Worm (Caenorhabditis elegans): ENCODE results near the gene ttll-15.

ttll-15 gene

ce11 chrV:10363834-10364233, 5.5 kb downstream of the ttll-15 start:
- TF ChIP-seq Y22D7AL.16 (tag; optimal IDR thresholded peaks at IDR 0.05) (no peak), fkh-10 (GFP tag; optimal IDR thresholded peaks at IDR 0.05) (no peak), syd-9 (tag; optimal IDR thresholded peaks at IDR 0.05) (no peak), T23F11.4 (GFP tag; optimal IDR thresholded peaks at IDR 0.05) (no peak), unc-42 (tag; optimal IDR thresholded peaks at IDR 0.05) (no peak), hlh-6 (tag; optimal IDR thresholded peaks at IDR 0.05) (no peak), elt-2 (tag; optimal IDR thresholded peaks at IDR 0.05) (no peak), pax-1 (tag; optimal IDR thresholded peaks at IDR 0.05) (no peak), K09A11.1 (tag; optimal IDR thresholded peaks at IDR 0.05; ENCODE audit: insufficient read depth) (no peak), ceh-31 (tag; optimal IDR thresholded peaks at IDR 0.05) (no peak), unc-3 (GFP tag; conservative IDR thresholded peaks at IDR 0.05) (no peak), unc-3 (tag; optimal IDR thresholded peaks at IDR 0.05) (no peak), ceh-30 (tag; optimal IDR thresholded peaks at IDR 0.05) (no peak), pros-1 (tag; optimal IDR thresholded peaks at IDR 0.05) (no peak), ceh-2 (tag; optimal IDR thresholded peaks at IDR 0.05) (no peak), lim-6 (tag; optimal IDR thresholded peaks at IDR 0.05) (no peak), odd-2 (tag; optimal IDR thresholded peaks at IDR 0.05) (no peak), npax-4 (tag; optimal IDR thresholded peaks at IDR 0.05) (no peak)

ce11 chrV:10368256-10368655, 9.9 kb downstream of the ttll-15 start, which contains the start of gene sri-20:
TSS of gene sri-20 (plus strand) at chrV:10368556.
- TF ChIP-seq nhr-232 (tag; optimal IDR thresholded peaks at IDR 0.05): no peak
- no peak for TF ChIP-seq fax-1 (tag; optimal IDR thresholded peaks at IDR 0.05)
- no peak for TF ChIP-seq ceh-22 (tag; optimal IDR thresholded peaks at IDR 0.05)
- TF ChIP-seq pqm-1 (tag; optimal IDR thresholded peaks at IDR 0.05): no peak
- no peak for TF ChIP-seq pat-9 (tag; optimal IDR thresholded peaks at IDR 0.05)
- TF ChIP-seq elt-4 (tag; optimal IDR thresholded peaks at IDR 0.05): no peak
- no peak for TF ChIP-seq ceh-24 (tag; optimal IDR thresholded peaks at IDR 0.05)
- no peak for TF ChIP-seq pha-4 (tag; optimal IDR thresholded peaks at IDR 0.05)
- no peak for TF ChIP-seq fkh-6 (tag; optimal IDR thresholded peaks at IDR 0.05)
- TF ChIP-seq unc-55 (GFP tag; optimal IDR thresholded peaks at IDR 0.05): no peak
- no peak for TF ChIP-seq K09A11.1 (tag; optimal IDR thresholded peaks at IDR 0.05; ENCODE audit: insufficient read depth)
- TF ChIP-seq pros-1 (tag; optimal IDR thresholded peaks at IDR 0.05): no peak

ce11 chrV:10371177-10371576, 12.8 kb downstream of the ttll-15 start:
- TF ChIP-seq C08G9.2 (tag; optimal IDR thresholded peaks at IDR 0.05): no peak
- no peak for TF ChIP-seq lim-6 (tag; optimal IDR thresholded peaks at IDR 0.05)

ce11 chrV:10371951-10372350, 13.6 kb downstream of the ttll-15 start, which contains the start of gene ugt-49:
TSS of gene ugt-49 (plus strand) at chrV:10372321.
- TF ChIP-seq lim-6 (tag; optimal IDR thresholded peaks at IDR 0.05) (no peak), hlh-8 (tag; optimal IDR thresholded peaks at IDR 0.05) (no peak), ceh-14 (tag; optimal IDR thresholded peaks at IDR 0.05) (no peak), K02D7.2 (tag; optimal IDR thresholded peaks at IDR 0.05) (no peak), ama-1 (optimal IDR thresholded peaks at IDR 0.05) (no peak)

- TF ChIP-seq ref-2 (tag; optimal IDR thresholded peaks at IDR 0.05): no peak
- no peak for TF ChIP-seq tbx-7 (tag; optimal IDR thresholded peaks at IDR 0.05)
- TF ChIP-seq pha-4 (tag; optimal IDR thresholded peaks at IDR 0.05): no peak
- no peak for TF ChIP-seq ceh-9 (tag; optimal IDR thresholded peaks at IDR 0.05)
- TF ChIP-seq unc-3 (GFP tag; conservative IDR thresholded peaks at IDR 0.05): no peak
- TF ChIP-seq unc-3 (tag; optimal IDR thresholded peaks at IDR 0.05): no peak
- no peak for TF ChIP-seq pag-3 (tag; optimal IDR thresholded peaks at IDR 0.05; ENCODE audit: borderline replicate concordance)
- TF ChIP-seq lin-11 (tag; optimal IDR thresholded peaks at IDR 0.05): no peak
- TF ChIP-seq ceh-45 (GFP tag; IDR thresholded peaks at IDR 0.05): no peak
- no peak for TF ChIP-seq dve-1 (tag; optimal IDR thresholded peaks at IDR 0.05)
Measured at ce11 chrV:10379293-10379692, 21.0 kb downstream of the ttll-15 start, which contains the start of gene AC3.12. TSS of gene AC3.12 (minus strand) at chrV:10379393.
